Worm (Caenorhabditis elegans): ENCODE measurements around the gene pals-40.
A peak's percentile ranks its signal among the peaks of the same experiment; 100 is the strongest.

The pals-40 gene

DNA sequence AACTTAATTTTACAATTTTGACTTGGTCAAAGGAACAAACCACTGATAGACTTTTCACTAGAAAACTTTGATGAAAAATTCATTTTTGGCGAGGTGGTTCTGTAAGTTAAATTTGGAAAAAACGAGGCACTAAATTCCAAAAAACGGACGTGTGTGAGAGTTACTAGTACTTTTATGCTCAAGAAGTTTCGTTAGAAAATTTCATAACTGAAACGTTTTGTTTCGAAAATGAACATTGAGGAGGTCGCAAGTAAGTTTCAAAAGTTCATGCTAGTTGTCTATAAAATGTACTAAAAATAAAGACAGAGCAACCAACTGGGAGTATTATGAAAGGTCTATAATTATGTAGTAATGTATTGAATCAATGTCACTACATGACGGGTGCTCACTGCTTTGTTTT is 13.9 kb upstream of the pals-40 start, which contains the start of gene pals-17:
Gene pals-17 (minus strand): TSS at position 101 of the 400 bp plus-strand sequence.
- no peak for TF ChIP-seq mml-1 (tag; optimal IDR thresholded peaks at IDR 0.05)
- TF ChIP-seq unc-39 (tag; optimal IDR thresholded peaks at IDR 0.05): no peak
- TF ChIP-seq pqm-1 (tag; optimal IDR thresholded peaks at IDR 0.05): no peak
- no peak for TF ChIP-seq lin-15B (tag; optimal IDR thresholded peaks at IDR 0.05)

DNA sequence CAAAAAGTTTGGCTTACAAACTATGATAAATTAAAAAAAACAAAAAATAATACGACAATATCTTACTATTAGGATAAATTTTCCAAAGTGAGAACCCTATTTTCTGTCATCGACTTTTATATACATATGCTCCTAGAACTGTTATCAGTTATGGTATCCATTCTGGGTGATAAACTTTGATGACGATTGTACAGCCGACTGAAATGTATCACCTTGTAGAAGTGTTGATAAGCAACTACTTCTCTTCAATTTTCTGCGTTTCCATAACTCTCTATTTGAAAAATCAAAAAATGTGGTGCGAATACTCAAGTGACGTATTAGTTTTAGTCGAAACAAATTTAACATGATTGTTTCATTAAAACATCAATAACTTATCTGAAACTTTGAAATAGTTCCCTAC is 12.2 kb upstream of the pals-40 start:
- TF ChIP-seq nhr-11 (tag; optimal IDR thresholded peaks at IDR 0.05) (no peak), lin-15B (tag; optimal IDR thresholded peaks at IDR 0.05) (no peak), ztf-11 (tag; optimal IDR thresholded peaks at IDR 0.05) (no peak), fos-1 (tag; optimal IDR thresholded peaks at IDR 0.05) (peak; percentile 27), elt-3 (tag; optimal IDR thresholded peaks at IDR 0.05) (no peak), daf-12 (tag; optimal IDR thresholded peaks at IDR 0.05) (no peak), ceh-82 (tag; optimal IDR thresholded peaks at IDR 0.05) (no peak), jun-1 (tag; optimal IDR thresholded peaks at IDR 0.05) (peak; percentile 72), pqm-1 (tag; optimal IDR thresholded peaks at IDR 0.05) (peak; percentile 86), elt-2 (tag; optimal IDR thresholded peaks at IDR 0.05) (peak; percentile 95)

ce11 chrIII:1388274-1389058 is 10.7 kb upstream of the pals-40 start, which contains the start of gene pals-20:
pals-20 (minus strand) TSS chrIII:1388324.
- peak; percentile 16 for TF ChIP-seq pqm-1 (tag; optimal IDR thresholded peaks at IDR 0.05)
- TF ChIP-seq ztf-4 (tag; optimal IDR thresholded peaks at IDR 0.05): no peak
- peak; percentile 49 for TF ChIP-seq elt-2 (tag; optimal IDR thresholded peaks at IDR 0.05)

- TF ChIP-seq aly-2 (tag; optimal IDR thresholded peaks at IDR 0.05) (no peak), fkh-10 (GFP tag; optimal IDR thresholded peaks at IDR 0.05) (no peak), lin-39 (tag; optimal IDR thresholded peaks at IDR 0.05) (no peak), snpc-4 (tag; optimal IDR thresholded peaks at IDR 0.05) (no peak), elt-2 (tag; optimal IDR thresholded peaks at IDR 0.05) (peak; percentile 31), zag-1 (tag; optimal IDR thresholded peaks at IDR 0.05) (no peak), eor-1 (tag; optimal IDR thresholded peaks at IDR 0.05) (no peak), egl-27 (tag; optimal IDR thresholded peaks at IDR 0.05) (no peak)
Observed at ce11 chrIII:1384694-1385093, 6.9 kb upstream of the pals-40 start.

- no peak for TF ChIP-seq ceh-16 (tag; optimal IDR thresholded peaks at IDR 0.05)
- TF ChIP-seq lin-15B (tag; optimal IDR thresholded peaks at IDR 0.05): no peak
- peak; percentile 21 for TF ChIP-seq jun-1 (tag; optimal IDR thresholded peaks at IDR 0.05)
- TF ChIP-seq ztf-4 (tag; optimal IDR thresholded peaks at IDR 0.05): no peak
- TF ChIP-seq elt-2 (tag; optimal IDR thresholded peaks at IDR 0.05): peak; percentile 81
- peak; percentile 32 for TF ChIP-seq pqm-1 (tag; optimal IDR thresholded peaks at IDR 0.05)
- TF ChIP-seq ceh-28 (tag; optimal IDR thresholded peaks at IDR 0.05): no peak
- no peak for TF ChIP-seq skn-1 (tag; optimal IDR thresholded peaks at IDR 0.05)
Observed at ce11 chrIII:1384092-1384491, 6.3 kb upstream of the pals-40 start, which contains the start of the genes fbxa-138 and Y82E9BR.5. fbxa-138 (minus strand) TSS chrIII:1384252. Y82E9BR.5 (plus strand) TSS chrIII:1384370.

ce11 chrIII:1383483-1383882 is 5.7 kb upstream of the pals-40 start:
- TF ChIP-seq fos-1 (tag; optimal IDR thresholded peaks at IDR 0.05) (no peak), nhr-28 (tag; optimal IDR thresholded peaks at IDR 0.05) (no peak), nhr-67 (tag; optimal IDR thresholded peaks at IDR 0.05) (no peak), ceh-28 (tag; optimal IDR thresholded peaks at IDR 0.05) (no peak), lin-39 (tag; optimal IDR thresholded peaks at IDR 0.05) (no peak)

DNA sequence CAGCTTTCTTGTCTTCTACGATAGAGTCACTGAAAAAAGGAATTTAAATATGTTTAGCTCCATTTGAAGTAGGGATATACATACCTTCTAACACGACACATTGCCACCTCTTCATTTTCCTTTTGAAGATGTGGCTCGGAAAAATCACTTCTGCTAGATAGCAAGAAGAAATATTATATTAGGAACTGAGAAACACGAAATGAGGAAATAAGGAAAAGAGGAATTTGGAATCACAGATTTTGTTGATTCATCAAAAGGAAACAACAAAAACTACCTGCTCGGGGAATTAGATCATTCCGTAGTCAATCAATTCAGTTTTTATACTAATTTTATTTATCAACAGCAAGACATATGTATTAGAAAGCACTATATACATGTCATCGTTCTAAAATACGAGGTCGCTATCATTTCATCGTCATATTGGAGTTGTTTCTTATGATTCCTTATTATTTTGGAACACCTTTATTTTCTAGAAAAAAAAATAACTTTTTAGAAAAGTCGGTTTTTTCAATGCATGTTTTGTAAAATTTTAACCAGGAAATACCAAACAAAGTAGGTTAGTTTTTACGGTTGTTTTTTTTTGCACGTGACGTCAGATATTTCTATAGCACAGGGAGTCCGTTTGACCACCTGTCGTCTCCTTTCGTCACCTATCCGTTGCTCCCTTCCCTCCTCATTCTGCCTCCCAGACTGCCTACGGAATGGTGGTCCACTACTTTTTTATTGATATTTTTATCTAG is 2.9 kb upstream of the pals-40 start, which contains the start of the genes pals-21 and Y82E9BR.6:
Gene pals-21 (minus strand): TSS at position 101 of the 740 bp plus-strand sequence.
Gene Y82E9BR.6 (plus strand): TSS at position 690 of the 740 bp plus-strand sequence.
- TF ChIP-seq ztf-11 (tag; optimal IDR thresholded peaks at IDR 0.05) (no peak), mdl-1 (tag; optimal IDR thresholded peaks at IDR 0.05) (no peak), lin-39 (tag; optimal IDR thresholded peaks at IDR 0.05) (no peak), lin-15B (tag; optimal IDR thresholded peaks at IDR 0.05) (no peak), elt-3 (tag; optimal IDR thresholded peaks at IDR 0.05) (no peak), elt-1 (tag; optimal IDR thresholded peaks at IDR 0.05) (no peak), nhr-28 (tag; optimal IDR thresholded peaks at IDR 0.05) (no peak), zag-1 (tag; optimal IDR thresholded peaks at IDR 0.05) (no peak), nhr-77 (tag; optimal IDR thresholded peaks at IDR 0.05) (no peak), unc-39 (tag; optimal IDR thresholded peaks at IDR 0.05) (no peak), lsy-12 (tag; optimal IDR thresholded peaks at IDR 0.05) (no peak), jun-1 (tag; optimal IDR thresholded peaks at IDR 0.05) (no peak), fkh-2 (tag; optimal IDR thresholded peaks at IDR 0.05) (no peak), unc-62 (GFP tag; optimal IDR thresholded peaks at IDR 0.05) (no peak), snpc-4 (tag; optimal IDR thresholded peaks at IDR 0.05) (no peak), nhr-12 (tag; optimal IDR thresholded peaks at IDR 0.05) (no peak)
